Worm (Caenorhabditis elegans) whole organism, L4/young adult: ENCODE data around the gene spcs-2.

Experiments
- W03F9.2 ChIP-seq: fragments of 150-350 bp; optimal IDR thresholded peaks from 2 replicates; lab custom pipeline; 2014; ENCODE audit warnings: missing biosample characterization, missing genetic modification characterization
- dao-5 ChIP-seq: sonication (generic microtip); optimal IDR thresholded peaks from 2 replicates; lab custom pipeline; 2016; ENCODE audit warnings: missing genotype, missing genetic modification characterization, moderate library complexity, missing compliant biosample characterization
- him-1 ChIP-seq: sonication (generic microtip); optimal IDR thresholded peaks from 2 replicates; lab custom pipeline; 2016; ENCODE audit warnings: missing genotype, missing genetic modification reagents, missing genetic modification characterization, missing compliant biosample characterization

DNA sequence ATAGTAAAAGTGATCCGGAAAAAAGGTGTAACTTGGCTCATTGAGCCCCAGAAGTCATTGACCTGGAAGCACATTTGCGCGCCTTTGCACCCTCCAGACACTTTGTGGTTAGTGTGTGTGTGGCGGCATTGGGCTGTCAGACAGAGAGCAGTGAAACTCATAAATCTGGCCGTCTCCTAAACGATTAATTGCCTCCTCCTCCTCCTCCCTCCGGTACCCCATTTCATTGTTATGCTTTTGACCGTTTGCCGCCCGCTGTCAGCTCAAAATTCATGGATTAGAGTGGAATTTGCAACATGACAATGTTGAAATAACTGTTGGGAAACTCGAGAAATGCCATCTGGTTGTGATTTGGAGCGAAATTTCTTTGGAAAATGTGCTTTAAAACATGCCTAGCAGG, 29.2 kb downstream of the spcs-2 start:
- TF ChIP-seq W03F9.2 (tag; lab: Kevin White, UChicago) (no peak), him-1 (tag; lab: Kevin White, UChicago) (no peak), dao-5 (tag; lab: Kevin White, UChicago) (no peak)
